Fruit fly (Drosophila melanogaster): ENCODE measurements around the gene glec.

The glec gene

dm6 chr3R:21859509-21859908 lies 3.4 kb upstream of the glec start (continued):
- TF ChIP-seq so (GFP tag; IDR thresholded peaks at IDR 0.05): peak; percentile 35; the same call in 1 of the 3 replicates
- no peak for TF ChIP-seq hkb (optimal IDR thresholded peaks at IDR 0.05)
- TF ChIP-seq hkb (GFP tag; IDR thresholded peaks at IDR 0.05): peak; percentile 53; the same call in 1 of the 2 replicates
- 0 out of 2 replicates have a peak, but pooled peaks have one; percentile 29 for TF ChIP-seq CG3847 (GFP tag; IDR thresholded peaks at IDR 0.05)
- TF ChIP-seq da (GFP tag; optimal IDR thresholded peaks at IDR 0.05): no peak
- TF ChIP-seq dpn (GFP tag; optimal IDR thresholded peaks at IDR 0.05): peak; percentile 7 to 46
- TF ChIP-seq CG10959 (GFP tag; IDR thresholded peaks at IDR 0.05): peak; percentile 36
- peak; percentile 76 for TF ChIP-seq Xrp1 (GFP tag; IDR thresholded peaks at IDR 0.05)
- TF ChIP-seq Hr51 (GFP tag; optimal IDR thresholded peaks at IDR 0.05): peak; percentile 9 to 35
- TF ChIP-seq CG17829 (tag; optimal IDR thresholded peaks at IDR 0.05): peak; percentile 79
- peak; percentile 91 for TF ChIP-seq sens (GFP tag)
- peak; percentile 26 for TF ChIP-seq pum (GFP tag; optimal IDR thresholded peaks at IDR 0.05)
- TF ChIP-seq fd64A (GFP tag; optimal IDR thresholded peaks at IDR 0.05): no peak
- TF ChIP-seq CG17359 (tag; optimal IDR thresholded peaks at IDR 0.05): peak; percentile 44

DNA sequence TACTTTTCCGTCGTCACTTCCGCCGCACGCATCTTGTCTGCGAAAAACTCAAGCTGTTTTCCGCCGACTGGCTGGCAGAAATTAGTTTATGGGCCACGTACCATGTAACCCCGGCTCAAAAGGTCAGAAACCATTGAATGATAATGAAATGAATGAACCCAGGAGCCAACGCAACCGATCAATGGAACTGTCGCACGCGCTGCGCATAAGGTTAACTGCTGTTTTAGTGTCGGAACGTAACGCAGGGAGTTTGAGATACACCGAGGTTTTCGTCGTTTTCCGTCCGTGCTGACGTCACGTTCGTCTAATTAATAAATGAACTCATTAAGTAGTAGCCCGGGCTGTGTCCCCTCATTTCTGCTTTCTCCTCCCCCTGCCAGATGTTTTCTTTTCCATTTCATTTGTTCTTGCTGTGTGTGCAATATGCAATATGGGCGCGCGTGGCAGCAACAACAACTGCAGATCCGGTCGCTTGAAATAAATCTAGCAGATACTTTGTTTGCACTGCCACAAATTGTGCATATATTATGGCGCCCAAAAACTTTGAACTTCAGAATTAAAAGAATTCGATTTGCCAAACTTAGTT lies 2.3 kb upstream of the glec start:
- TF ChIP-seq CG16813 (GFP tag; IDR thresholded peaks at IDR 0.05; ENCODE audit: partially characterized antibody) (no peak), zen (tag; optimal IDR thresholded peaks at IDR 0.05) (peak; percentile 11), Hr78 (GFP tag; optimal IDR thresholded peaks at IDR 0.05) (peak in 1 of 2 experiments; percentile 62), MBD-R2 (GFP tag; IDR thresholded peaks at IDR 0.05) (no peak), twi (tag; optimal IDR thresholded peaks at IDR 0.05) (peak; percentile 58), Xrp1 (GFP tag; IDR thresholded peaks at IDR 0.05) (0 out of 2 replicates have a peak, but pooled peaks have one; percentile 8), Awh (GFP tag; IDR thresholded peaks at IDR 0.05) (peak; percentile 44; the same call in 1 of the 2 replicates), tll (GFP tag; optimal IDR thresholded peaks at IDR 0.05) (peak in 1 of 2 experiments; percentile 0), kni (GFP tag; optimal IDR thresholded peaks at IDR 0.05) (peak; percentile 53), Dp (GFP tag; optimal IDR thresholded peaks at IDR 0.05) (no peak), Dek (tag; optimal IDR thresholded peaks at IDR 0.05) (no peak), Dll (GFP tag; IDR thresholded peaks at IDR 0.05; ENCODE audit: partially characterized antibody) (0 out of 4 replicates have a peak, but pooled peaks have one; percentile 16), Blimp-1 (GFP tag; optimal IDR thresholded peaks at IDR 0.05) (peak; percentile 52), CG15479 (GFP tag; optimal IDR thresholded peaks at IDR 0.05) (peak; percentile 8), Oli (tag; optimal IDR thresholded peaks at IDR 0.05) (peak; percentile 20), CG11456 (GFP tag; IDR thresholded peaks at IDR 0.05) (0 out of 3 replicates have a peak, but pooled peaks have one; percentile 27), Lpt (GFP tag; optimal IDR thresholded peaks at IDR 0.05) (no peak), CG4360 (GFP tag; IDR thresholded peaks at IDR 0.05) (peak; percentile 66)

- no peak for TF ChIP-seq CG15073 (GFP tag; optimal IDR thresholded peaks at IDR 0.05)
- TF ChIP-seq kni (GFP tag; optimal IDR thresholded peaks at IDR 0.05): no peak
- no peak for TF ChIP-seq dmrt99B (tag; optimal IDR thresholded peaks at IDR 0.05)
- TF ChIP-seq dmrt11E (tag; optimal IDR thresholded peaks at IDR 0.05): peak; percentile 24
- TF ChIP-seq CG6791 (GFP tag; IDR thresholded peaks at IDR 0.05; ENCODE audit: partially characterized antibody): no peak
- no peak for TF ChIP-seq klu (GFP tag; IDR thresholded peaks at IDR 0.05)
- TF ChIP-seq CG15696 (tag; optimal IDR thresholded peaks at IDR 0.05): peak; percentile 46
- peak in 1 of 3 experiments; percentile 7 for TF ChIP-seq lola (GFP tag; optimal IDR thresholded peaks at IDR 0.05)
- 0 out of 3 replicates have a peak, but pooled peaks have one; percentile 7 for TF ChIP-seq row (GFP tag; IDR thresholded peaks at IDR 0.05)
- no peak for TF ChIP-seq CG2678 (tag; optimal IDR thresholded peaks at IDR 0.05)
- no peak for TF ChIP-seq CG32767 (GFP tag; IDR thresholded peaks at IDR 0.05)
- no peak for TF ChIP-seq CG15479 (GFP tag; optimal IDR thresholded peaks at IDR 0.05)
- TF ChIP-seq CG10979 (tag; optimal IDR thresholded peaks at IDR 0.05): peak; percentile 10
- no peak for TF ChIP-seq CG31441 (GFP tag; IDR thresholded peaks at IDR 0.05)
- TF ChIP-seq grau (tag; optimal IDR thresholded peaks at IDR 0.05): peak; percentile 79
- TF ChIP-seq ranshi (GFP tag; IDR thresholded peaks at IDR 0.05): 0 out of 2 replicates have a peak, but pooled peaks have one; percentile 5
- TF ChIP-seq sens (GFP tag): peak; percentile 70
- TF ChIP-seq gem (tag; optimal IDR thresholded peaks at IDR 0.05): peak; percentile 1
Measured at dm6 chr3R:21857509-21857908, 1.4 kb upstream of the glec start.
